Worm (Caenorhabditis elegans): ENCODE measurements around the gene air-1.

Gene air-1

DNA sequence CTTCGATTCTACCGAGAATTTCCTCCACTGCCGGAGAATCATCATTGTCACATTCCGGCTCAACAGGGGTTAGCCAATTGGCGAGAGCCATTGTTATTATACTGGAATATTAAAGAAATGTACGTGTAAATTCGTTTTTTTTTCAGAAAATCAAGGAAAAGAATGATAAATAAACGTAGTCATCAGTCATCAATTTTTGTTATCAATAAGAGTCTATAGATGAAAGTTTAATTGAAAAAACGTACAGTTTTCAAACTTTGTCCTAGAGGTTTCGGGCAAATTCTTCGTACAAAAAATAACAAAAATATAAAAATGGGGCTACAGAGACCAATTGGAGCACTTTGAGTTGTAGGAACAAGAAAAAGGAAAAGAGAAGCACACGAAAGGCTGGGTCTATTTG lies 22.3 kb upstream of the air-1 start, which contains the start of gene F20D6.11:
Gene F20D6.11, minus strand, starts transcription at position 101 of the 400 bp plus-strand sequence.
- TF ChIP-seq aly-2 (tag; optimal IDR thresholded peaks at IDR 0.05) = no peak
- TF ChIP-seq lin-11 (tag; optimal IDR thresholded peaks at IDR 0.05) = no peak
- TF ChIP-seq lsy-2 (tag; optimal IDR thresholded peaks at IDR 0.05) = no peak
- no peak for TF ChIP-seq alr-1 (tag; optimal IDR thresholded peaks at IDR 0.05)
- no peak for TF ChIP-seq elt-3 (tag; optimal IDR thresholded peaks at IDR 0.05)
- TF ChIP-seq ztf-1 (GFP tag; conservative IDR thresholded peaks at IDR 0.05) = no peak

DNA sequence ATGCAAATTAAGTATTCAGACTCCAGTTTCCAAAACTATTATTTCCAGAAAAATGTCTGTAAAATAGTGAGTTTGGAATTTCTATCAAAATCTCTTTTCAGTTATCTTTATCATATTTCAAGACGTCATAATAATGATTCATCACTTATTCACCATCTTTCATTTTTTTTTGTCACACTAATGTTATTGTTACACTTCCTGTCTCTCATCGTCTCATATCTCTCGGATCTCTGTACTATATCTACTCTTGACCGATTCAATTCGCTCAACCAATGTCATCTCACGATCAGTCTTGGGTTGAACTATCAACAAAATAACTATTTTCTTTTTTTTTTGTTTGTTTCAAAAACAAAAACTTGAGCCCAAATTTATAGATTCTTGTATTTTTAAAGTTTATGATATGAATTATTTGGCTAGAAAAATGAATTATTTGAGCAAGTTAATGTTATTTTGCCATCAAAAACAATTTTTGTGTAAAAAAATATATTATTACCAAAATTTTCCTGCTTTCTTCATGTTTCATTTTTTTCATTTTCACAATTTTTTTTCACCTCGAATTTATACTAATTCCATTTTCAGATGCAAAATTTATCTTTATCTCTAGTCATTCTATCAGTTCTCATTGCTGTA lies 19.9 kb upstream of the air-1 start, which contains the start of gene cri-2:
Gene cri-2, plus strand, starts transcription at position 580 of the 630 bp plus-strand sequence.
- TF ChIP-seq fos-1 (tag; optimal IDR thresholded peaks at IDR 0.05) (peak; percentile 56), nhr-129 (tag; optimal IDR thresholded peaks at IDR 0.05) (no peak), sem-4 (tag; optimal IDR thresholded peaks at IDR 0.05) (peak; percentile 36), nhr-237 (tag; optimal IDR thresholded peaks at IDR 0.05) (no peak), sma-9 (GFP tag; optimal IDR thresholded peaks at IDR 0.05) (peak; percentile 18), sma-9 (tag; optimal IDR thresholded peaks at IDR 0.05) (no peak), sma-3 (GFP tag; optimal IDR thresholded peaks at IDR 0.05) (peak; percentile 27), C34F6.9 (tag; optimal IDR thresholded peaks at IDR 0.05) (no peak), lsy-2 (tag; optimal IDR thresholded peaks at IDR 0.05) (peak in 1 of 2 experiments; percentile 19), nhr-11 (tag; optimal IDR thresholded peaks at IDR 0.05) (no peak)

- TF ChIP-seq F13H6.1 (tag; optimal IDR thresholded peaks at IDR 0.05) = no peak
- peak; percentile 26 for TF ChIP-seq fos-1 (tag; optimal IDR thresholded peaks at IDR 0.05)
Observed at ce11 chrV:8203085-8203643, 18.1 kb upstream of the air-1 start, which contains the start of gene cest-17. Gene cest-17 (plus strand): TSS chrV:8203332.

- TF ChIP-seq nhr-23 (tag; optimal IDR thresholded peaks at IDR 0.05) (no peak), ceh-16 (tag; optimal IDR thresholded peaks at IDR 0.05) (no peak), nhr-129 (tag; optimal IDR thresholded peaks at IDR 0.05) (no peak), ZK546.5 (tag; optimal IDR thresholded peaks at IDR 0.05) (no peak), blmp-1 (tag; optimal IDR thresholded peaks at IDR 0.05; ENCODE audit: insufficient read depth) (peak; percentile 66), fos-1 (tag; optimal IDR thresholded peaks at IDR 0.05) (no peak), gmeb-1 (tag; optimal IDR thresholded peaks at IDR 0.05) (no peak), sma-9 (GFP tag; optimal IDR thresholded peaks at IDR 0.05) (no peak), sma-9 (tag; optimal IDR thresholded peaks at IDR 0.05) (no peak)
Observed at ce11 chrV:8206931-8207330, 14.4 kb upstream of the air-1 start, which contains the start of gene timp-1. Gene timp-1 (plus strand): TSS chrV:8207235.

DNA sequence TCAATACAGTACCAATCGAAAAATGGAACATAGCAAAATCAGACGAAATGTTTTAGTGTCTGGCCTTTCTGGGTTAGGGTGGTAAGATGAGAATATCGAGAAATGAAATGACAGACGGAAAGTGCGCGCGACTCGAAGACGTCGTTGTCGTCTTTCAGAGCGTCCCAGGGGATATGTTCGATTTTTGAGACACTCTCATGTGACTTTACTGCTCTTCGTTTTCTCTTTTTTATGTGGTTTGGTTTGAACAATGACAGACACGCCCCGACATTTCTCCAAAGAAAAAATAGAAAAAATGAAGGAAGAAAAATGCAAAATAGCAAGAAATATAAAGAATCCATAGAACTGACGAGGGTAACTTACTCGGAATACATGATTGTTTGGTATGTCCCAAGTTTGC lies 10.8 kb upstream of the air-1 start:
- TF ChIP-seq mab-5 (tag; optimal IDR thresholded peaks at IDR 0.05) = peak; percentile 17
- TF ChIP-seq elt-3 (tag; optimal IDR thresholded peaks at IDR 0.05) = no peak

DNA sequence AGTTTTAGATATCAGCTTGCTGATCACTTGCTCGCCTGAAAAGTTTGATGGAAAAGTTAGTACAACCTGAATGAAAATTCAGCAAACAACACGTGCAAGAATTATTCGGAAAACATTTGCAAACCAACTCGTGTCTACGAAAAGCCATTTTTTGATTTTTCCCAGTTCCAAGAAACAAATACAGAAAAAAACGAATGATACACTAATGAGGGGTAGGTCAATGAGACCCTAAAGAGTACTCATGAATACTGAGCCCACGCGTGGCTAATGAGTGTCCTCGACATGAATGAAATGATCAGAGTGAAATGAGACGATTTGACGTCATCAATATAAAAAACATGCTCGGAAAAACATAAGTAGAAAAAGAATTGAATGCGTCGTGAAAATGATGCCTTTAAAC lies 9.3 kb upstream of the air-1 start:
- no peak for TF ChIP-seq egl-27 (tag; optimal IDR thresholded peaks at IDR 0.05)
- TF ChIP-seq R02D3.7 (tag; optimal IDR thresholded peaks at IDR 0.05) = no peak
- TF ChIP-seq sma-9 (GFP tag; optimal IDR thresholded peaks at IDR 0.05) = peak; percentile 44
- TF ChIP-seq sma-9 (tag; optimal IDR thresholded peaks at IDR 0.05) = no peak
- no peak for TF ChIP-seq unc-39 (tag; optimal IDR thresholded peaks at IDR 0.05)
- no peak for TF ChIP-seq lin-39 (tag; optimal IDR thresholded peaks at IDR 0.05)
- TF ChIP-seq gmeb-1 (tag; optimal IDR thresholded peaks at IDR 0.05) = no peak
- no peak for TF ChIP-seq sem-4 (tag; optimal IDR thresholded peaks at IDR 0.05)
- no peak for TF ChIP-seq blmp-1 (tag; optimal IDR thresholded peaks at IDR 0.05; ENCODE audit: insufficient read depth)
- TF ChIP-seq mab-5 (tag; optimal IDR thresholded peaks at IDR 0.05) = no peak
- peak; percentile 1 for TF ChIP-seq nhr-21 (tag; optimal IDR thresholded peaks at IDR 0.05)
- no peak for TF ChIP-seq aly-2 (tag; optimal IDR thresholded peaks at IDR 0.05)
- peak in 1 of 2 experiments; percentile 28 for TF ChIP-seq lsy-2 (tag; optimal IDR thresholded peaks at IDR 0.05)
- TF ChIP-seq elt-3 (tag; optimal IDR thresholded peaks at IDR 0.05) = no peak
- TF ChIP-seq alr-1 (tag; optimal IDR thresholded peaks at IDR 0.05) = no peak
- peak; percentile 21 for TF ChIP-seq C34F6.9 (tag; optimal IDR thresholded peaks at IDR 0.05)
- TF ChIP-seq crh-2 (tag; optimal IDR thresholded peaks at IDR 0.05) = peak; percentile 7
- no peak for TF ChIP-seq snpc-4 (tag; optimal IDR thresholded peaks at IDR 0.05)
- no peak for TF ChIP-seq nhr-11 (tag; optimal IDR thresholded peaks at IDR 0.05)
